Worm (Caenorhabditis elegans) whole organism, L3 larva: ENCODE measurements around the gene amt-3.

Source experiments
- R02D3.7 ChIP-seq: fragments of 150-350 bp; optimal IDR thresholded peaks from 2 replicates; lab custom pipeline; 2014; ENCODE audit warnings: missing biosample characterization, missing genetic modification characterization
- ZK546.5 ChIP-seq: sonication (generic microtip); optimal IDR thresholded peaks from 2 replicates; lab custom pipeline; 2017; ENCODE audit warnings: missing biosample characterization, missing genetic modification characterization
- aly-2 ChIP-seq: fragments of 150-350 bp; optimal IDR thresholded peaks from 2 replicates; lab custom pipeline; 2014; ENCODE audit warnings: missing biosample characterization, missing genetic modification characterization
- ceh-16 ChIP-seq: sonication (generic microtip); optimal IDR thresholded peaks from 2 replicates; lab custom pipeline; 2017; ENCODE audit warnings: missing biosample characterization, missing genetic modification characterization
- ceh-28 ChIP-seq: fragments of 150-350 bp; optimal IDR thresholded peaks from 2 replicates; lab custom pipeline; 2014; ENCODE audit warnings: missing biosample characterization, missing genetic modification reagents, missing genetic modification characterization
- daf-12 ChIP-seq: fragments of 150-350 bp; optimal IDR thresholded peaks from 2 replicates; lab custom pipeline; 2014; ENCODE audit warnings: missing biosample characterization, missing genetic modification reagents, missing genetic modification characterization
- egl-27 ChIP-seq: sonication (generic microtip); optimal IDR thresholded peaks from 4 replicates; lab custom pipeline; 2017; ENCODE audit warnings: missing biosample characterization, missing genetic modification reagents, missing genetic modification characterization
- egl-5 ChIP-seq: fragments of 150-350 bp; optimal IDR thresholded peaks from 2 replicates; lab custom pipeline; 2017; ENCODE audit warnings: missing biosample characterization, missing genetic modification reagents, missing genetic modification characterization, inconsistent platforms
- elt-1 ChIP-seq: fragments of 150-350 bp; optimal IDR thresholded peaks from 2 replicates; lab custom pipeline; 2014; ENCODE audit warnings: missing biosample characterization, missing genetic modification characterization
- elt-2 ChIP-seq: sonication (generic microtip); optimal IDR thresholded peaks from 2 replicates; lab custom pipeline; 2016; ENCODE audit warnings: missing genetic modification reagents, mild to moderate bottlenecking, missing genetic modification characterization, missing compliant biosample characterization
- fkh-2 ChIP-seq: fragments of 150-350 bp; optimal IDR thresholded peaks from 2 replicates; lab custom pipeline; 2014; ENCODE audit warnings: missing biosample characterization, missing genetic modification reagents, missing genetic modification characterization
- fos-1 ChIP-seq: fragments of 150-350 bp; optimal IDR thresholded peaks from 2 replicates; lab custom pipeline; 2014; ENCODE audit warnings: missing biosample characterization, missing genetic modification characterization
- lin-15B ChIP-seq: fragments of 150-350 bp; optimal IDR thresholded peaks from 2 replicates; lab custom pipeline; 2014; ENCODE audit warnings: missing biosample characterization, missing genetic modification characterization
- lin-39 ChIP-seq: fragments of 150-350 bp; optimal IDR thresholded peaks from 2 replicates; lab custom pipeline; 2018; ENCODE audit warnings: missing biosample characterization, missing genetic modification reagents, missing genetic modification characterization
- lsy-12 ChIP-seq: sonication (generic microtip); optimal IDR thresholded peaks from 2 replicates; lab custom pipeline; 2016; ENCODE audit warnings: mild to moderate bottlenecking, missing genetic modification characterization, missing compliant biosample characterization
- mdl-1 ChIP-seq: fragments of 150-350 bp; optimal IDR thresholded peaks from 2 replicates; lab custom pipeline; 2014; ENCODE audit warnings: missing biosample characterization, missing genetic modification characterization
- mml-1 ChIP-seq: fragments of 150-350 bp; sonication (generic microtip); optimal IDR thresholded peaks from 3 replicates; lab custom pipeline; 2014; ENCODE audit warnings: missing biosample characterization, missing genetic modification characterization
- nfya-1 ChIP-seq: sonication (generic microtip); optimal IDR thresholded peaks from 2 replicates; lab custom pipeline; 2017; ENCODE audit warnings: missing genetic modification characterization, mild to moderate bottlenecking, missing compliant biosample characterization, antibody characterized with exemption, moderate library complexity; ENCODE audit not compliant: insufficient read depth
- nhr-23 ChIP-seq: fragments of 150-350 bp; optimal IDR thresholded peaks from 2 replicates; lab custom pipeline; 2014; ENCODE audit warnings: missing biosample characterization, missing genetic modification reagents, missing genetic modification characterization
- nhr-237 ChIP-seq: fragments of 150-350 bp; optimal IDR thresholded peaks from 2 replicates; lab custom pipeline; 2014; ENCODE audit warnings: missing biosample characterization, missing genetic modification characterization
- nhr-25 ChIP-seq: sonication (generic microtip); optimal IDR thresholded peaks from 2 replicates; lab custom pipeline; 2017; ENCODE audit warnings: missing biosample characterization, missing genetic modification characterization
- nhr-43 ChIP-seq: sonication (generic microtip); optimal IDR thresholded peaks from 2 replicates; lab custom pipeline; 2016; ENCODE audit warnings: mild to moderate bottlenecking, missing genetic modification characterization, missing compliant biosample characterization; ENCODE audit not compliant: poor library complexity, severe bottlenecking
- nhr-67 ChIP-seq: fragments of 150-350 bp; optimal IDR thresholded peaks from 2 replicates; lab custom pipeline; 2014; ENCODE audit warnings: missing biosample characterization, missing genetic modification characterization
- nhr-76 ChIP-seq: fragments of 150-350 bp; sonication (generic microtip); optimal IDR thresholded peaks from 5 replicates; lab custom pipeline; 2014; ENCODE audit warnings: missing biosample characterization, missing genetic modification characterization
- nhr-77 ChIP-seq: fragments of 150-350 bp; optimal IDR thresholded peaks from 2 replicates; lab custom pipeline; 2014; ENCODE audit warnings: missing biosample characterization, missing genetic modification characterization
- pha-4 ChIP-seq: fragments of 150-350 bp; optimal IDR thresholded peaks from 2 replicates; lab custom pipeline; 2014; ENCODE audit warnings: missing biosample characterization, missing genetic modification reagents, missing genetic modification characterization
- pqm-1 ChIP-seq: fragments of 150-350 bp; optimal IDR thresholded peaks from 2 replicates; lab custom pipeline; 2017; ENCODE audit warnings: missing biosample characterization, missing genetic modification characterization, inconsistent platforms
- sea-2 ChIP-seq: fragments of 150-350 bp; sonication (generic microtip); optimal IDR thresholded peaks from 4 replicates; lab custom pipeline; 2014; ENCODE audit warnings: missing biosample characterization, missing genetic modification reagents, missing genetic modification characterization
- skn-1 ChIP-seq: fragments of 150-350 bp; optimal IDR thresholded peaks from 2 replicates; lab custom pipeline; 2014; ENCODE audit warnings: missing biosample characterization, missing genetic modification characterization
- snpc-4 ChIP-seq: fragments of 150-350 bp; optimal IDR thresholded peaks from 2 replicates; lab custom pipeline; 2014; ENCODE audit warnings: missing biosample characterization, missing genetic modification characterization
- tbx-2 ChIP-seq: sonication (generic microtip); optimal IDR thresholded peaks from 2 replicates; lab custom pipeline; 2016; ENCODE audit warnings: mild to moderate bottlenecking, missing genetic modification characterization, missing compliant biosample characterization
- unc-39 ChIP-seq: sonication (generic microtip); optimal IDR thresholded peaks from 4 replicates; lab custom pipeline; 2017; ENCODE audit warnings: missing biosample characterization, missing genetic modification characterization
- zag-1 ChIP-seq: fragments of 150-350 bp; optimal IDR thresholded peaks from 2 replicates; lab custom pipeline; 2014; ENCODE audit warnings: missing biosample characterization, missing genetic modification characterization
- ztf-11 ChIP-seq: fragments of 150-350 bp; optimal IDR thresholded peaks from 2 replicates; lab custom pipeline; 2014; ENCODE audit warnings: missing biosample characterization, missing genetic modification characterization
- ztf-4 ChIP-seq: fragments of 150-350 bp; optimal IDR thresholded peaks from 2 replicates; lab custom pipeline; 2014; ENCODE audit warnings: missing biosample characterization, missing genetic modification characterization

Gene amt-3

DNA sequence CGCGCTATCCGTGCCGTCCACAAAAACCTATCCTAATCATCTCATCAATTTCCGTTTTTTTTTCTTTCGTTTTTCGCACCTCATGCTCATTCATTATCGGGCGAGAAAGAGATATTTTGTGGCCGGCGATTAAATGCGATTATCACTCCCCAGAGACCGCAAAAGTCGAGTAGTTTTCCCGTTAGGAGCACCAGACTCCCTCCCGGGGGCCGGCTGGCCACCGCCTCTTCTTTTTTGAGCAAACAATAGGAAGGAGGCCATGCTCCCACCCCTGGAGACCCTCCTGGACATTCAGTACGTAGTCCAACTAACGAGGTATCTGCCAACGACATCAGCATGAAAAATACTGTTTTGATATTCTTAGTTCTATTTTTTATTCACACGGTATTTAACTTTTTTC is 8.5 kb downstream of the amt-3 start, which contains the start of gene M195.2:
M195.2 (plus strand) TSS at position 301 of the 400 bp plus-strand sequence.
- TF ChIP-seq R02D3.7 (tag; lab: Kevin White, UChicago) (no peak), nhr-76 (tag; lab: Kevin White, UChicago) (no peak), egl-5 (tag; lab: Kevin White, UChicago) (no peak), ztf-11 (tag; lab: Kevin White, UChicago) (no peak), ZK546.5 (tag; lab: Kevin White, UChicago) (no peak), nhr-77 (tag; lab: Kevin White, UChicago) (no peak), egl-27 (tag; lab: Kevin White, UChicago) (no peak), pqm-1 (tag; lab: Kevin White, UChicago) (no peak), tbx-2 (no peak), mdl-1 (tag; lab: Kevin White, UChicago) (no peak), ceh-28 (tag; lab: Kevin White, UChicago) (no peak), mml-1 (tag; lab: Kevin White, UChicago) (no peak), unc-39 (tag; lab: Kevin White, UChicago) (no peak), pha-4 (tag; lab: Kevin White, UChicago) (no peak), nhr-23 (no peak), nhr-67 (no peak)

DNA sequence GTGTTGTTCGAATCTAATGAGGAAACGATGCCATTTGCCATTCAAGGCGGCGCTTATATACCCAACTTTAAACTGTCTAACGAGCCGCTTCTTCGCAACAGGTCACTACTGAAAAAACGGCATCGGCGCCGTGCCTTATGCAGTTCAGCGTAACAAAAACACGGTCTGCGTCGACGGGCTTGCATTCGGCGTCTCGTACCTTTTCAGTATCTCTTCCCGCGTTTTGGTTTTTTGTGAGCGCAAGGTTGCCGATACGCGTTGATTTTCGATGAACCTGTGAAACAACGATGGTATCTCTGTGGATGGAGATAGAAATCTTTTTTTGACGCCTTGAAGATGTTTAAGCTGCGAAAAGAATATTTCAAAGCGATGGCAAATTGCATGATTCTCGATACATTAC is 9.6 kb downstream of the amt-3 start, which contains the start of gene col-77:
col-77 (minus strand) TSS at position 32 of the 400 bp plus-strand sequence.
- TF ChIP-seq nhr-25 (tag; lab: Kevin White, UChicago) = peak; percentile 56
- no peak for TF ChIP-seq sea-2
- no peak for TF ChIP-seq egl-27 (tag; lab: Kevin White, UChicago)

DNA sequence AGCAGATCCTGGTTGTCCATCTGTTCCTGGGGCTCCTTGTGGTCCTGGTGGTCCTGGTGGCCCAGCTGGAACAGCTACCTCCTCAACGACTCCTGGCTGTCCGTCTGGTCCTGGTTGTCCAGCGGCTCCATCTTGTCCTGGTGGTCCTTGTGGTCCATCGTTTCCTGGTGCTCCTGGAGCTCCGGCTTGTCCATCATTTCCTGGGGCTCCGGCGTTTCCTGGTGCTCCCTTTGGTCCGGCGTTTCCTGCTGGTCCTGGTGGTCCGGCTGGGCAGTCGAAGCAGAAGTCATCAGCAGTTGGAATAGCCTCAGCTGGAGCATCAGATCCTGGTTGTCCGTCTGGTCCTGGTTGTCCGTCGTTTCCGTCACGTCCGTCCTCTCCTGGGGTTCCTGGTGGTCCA is 10.5 kb downstream of the amt-3 start:
- TF ChIP-seq R02D3.7 (tag; lab: Kevin White, UChicago) (no peak), fkh-2 (no peak), nfya-1 (tag; lab: Kevin White, UChicago) (no peak), lsy-12 (tag; lab: Kevin White, UChicago) (no peak)

DNA sequence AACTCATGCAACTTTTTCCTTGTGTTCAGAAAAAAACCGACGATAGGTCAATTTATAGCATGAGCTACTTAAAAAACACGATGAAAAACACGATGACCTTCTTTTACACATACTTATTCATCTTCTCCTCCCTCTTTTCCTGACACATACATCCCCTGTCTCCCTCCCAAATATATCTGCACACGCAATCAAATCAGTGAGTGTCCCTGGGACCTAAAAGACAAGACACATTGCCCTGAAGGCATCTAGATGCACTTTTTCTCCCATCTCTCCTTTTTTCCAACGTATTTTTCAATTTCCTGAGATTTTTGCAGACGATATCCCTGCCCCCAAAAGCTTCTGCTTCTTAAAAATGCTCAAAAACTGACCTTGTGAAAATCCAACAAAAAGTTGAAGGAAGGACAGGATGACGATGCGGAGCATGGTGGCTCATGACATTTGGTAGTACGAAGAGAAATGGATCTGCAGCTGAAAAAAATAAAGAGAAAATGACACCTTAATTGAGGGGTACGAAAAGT is 14.7 kb downstream of the amt-3 start, which contains the start of gene C26D10.6:
C26D10.6 (minus strand) TSS at position 468 of the 518 bp plus-strand sequence.
- TF ChIP-seq nhr-43 (no peak), ztf-4 (no peak), elt-1 (tag; lab: Kevin White, UChicago) (peak; percentile 70)

DNA sequence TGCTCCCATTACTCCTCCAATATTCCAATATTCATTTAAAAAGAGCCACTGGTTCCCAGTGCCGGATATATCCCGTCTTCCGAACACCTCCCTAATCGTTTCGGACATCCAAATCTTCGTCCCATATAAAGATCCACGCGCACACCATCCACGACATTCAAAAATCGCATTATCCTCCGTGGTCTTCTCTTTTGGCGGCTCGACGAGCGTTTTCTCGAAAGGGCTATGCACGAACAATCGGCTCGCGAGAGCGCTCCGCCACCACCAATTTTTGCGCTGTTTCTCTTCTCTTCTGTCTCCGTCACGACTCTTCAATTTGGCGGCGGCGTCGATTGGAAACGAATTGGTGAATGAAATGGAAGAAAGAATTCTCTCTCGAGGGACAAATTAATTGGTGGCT is 15.7 kb downstream of the amt-3 start:
- peak; percentile 30 for TF ChIP-seq nfya-1 (tag; lab: Kevin White, UChicago)
- no peak for TF ChIP-seq zag-1 (tag; lab: Kevin White, UChicago)
- peak; percentile 7 for TF ChIP-seq lin-39 (tag; lab: Kevin White, UChicago)
- TF ChIP-seq snpc-4 (tag; lab: Kevin White, UChicago) = no peak

DNA sequence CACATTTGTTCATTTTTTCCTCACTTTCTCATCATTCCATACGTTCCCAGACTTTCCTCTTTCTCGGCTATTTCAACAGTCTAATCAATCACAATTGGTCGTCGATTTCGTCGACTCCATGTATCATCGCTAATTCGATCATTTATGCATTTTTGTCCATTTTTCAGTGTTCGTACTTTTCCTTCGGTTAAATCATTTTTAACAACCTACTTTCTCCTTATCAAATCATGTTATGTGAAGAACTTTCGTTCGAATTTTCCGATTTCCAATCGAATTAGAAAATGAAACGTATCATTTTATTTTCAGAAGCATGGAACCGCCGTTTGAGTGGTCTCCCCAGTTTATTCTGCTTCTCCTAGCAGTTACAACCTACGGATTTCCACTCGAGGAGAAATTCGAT is 22.6 kb downstream of the amt-3 start, which contains the start of gene eff-1:
eff-1 (plus strand) TSS at position 301 of the 400 bp plus-strand sequence.
- TF ChIP-seq nhr-237 (no peak), fkh-2 (no peak), nhr-43 (no peak), lin-15B (tag; lab: Kevin White, UChicago) (no peak), daf-12 (tag; lab: Kevin White, UChicago) (no peak), elt-2 (no peak), fos-1 (tag; lab: Kevin White, UChicago) (no peak), aly-2 (tag; lab: Kevin White, UChicago) (no peak), skn-1 (tag; lab: Kevin White, UChicago) (no peak), unc-39 (tag; lab: Kevin White, UChicago) (no peak), ceh-16 (tag; lab: Kevin White, UChicago) (no peak)
- TF ChIP-seq, all 47 proteins: peak for 0
